Fruit fly (Drosophila melanogaster) whole organism, prepupa: ENCODE data around the gene CG13248.

Source experiments
- Blimp-1 ChIP-seq: fragments of 200-800 bp; sonication (Bioruptor generic); optimal IDR thresholded peaks from 3 replicates; lab custom pipeline; 2017; ENCODE audit warnings: missing biosample characterization, missing genetic modification characterization, mild to moderate bottlenecking, moderate library complexity, missing genetic modification reagents
- CG16779 ChIP-seq: fragments of 200-800 bp; sonication (Bioruptor generic); optimal IDR thresholded peaks from 3 replicates; lab custom pipeline; 2017; ENCODE audit warnings: missing biosample characterization, mild to moderate bottlenecking, missing genetic modification characterization
- CG32006 ChIP-seq: fragments of 200-800 bp; sonication (Bioruptor generic); optimal IDR thresholded peaks from 3 replicates; lab custom pipeline; 2017; ENCODE audit warnings: missing biosample characterization, mild to moderate bottlenecking, missing genetic modification characterization
- Hr39 ChIP-seq: fragments of 200-800 bp; sonication (Bioruptor generic); optimal IDR thresholded peaks from 2 replicates; lab custom pipeline; 2016; ENCODE audit warnings: missing biosample characterization, missing genetic modification characterization
- Sox15 ChIP-seq: fragments of 200-800 bp; sonication (Bioruptor generic); optimal IDR thresholded peaks from 3 replicates; lab custom pipeline; 2016; ENCODE audit warnings: missing biosample characterization, missing genetic modification characterization
- ss ChIP-seq, 2 experiments: fragments of 200-800 bp; sonication (Bioruptor generic); optimal IDR thresholded peaks; 2 replicates in 1 of 2; 3 replicates in 1 of 2; lab custom pipeline; 2017 to 2018; ENCODE audit warnings: mild to moderate bottlenecking in 2 of 2, missing biosample characterization in 2 of 2, missing genetic modification characterization in 2 of 2, moderate library complexity in 1 of 2

DNA sequence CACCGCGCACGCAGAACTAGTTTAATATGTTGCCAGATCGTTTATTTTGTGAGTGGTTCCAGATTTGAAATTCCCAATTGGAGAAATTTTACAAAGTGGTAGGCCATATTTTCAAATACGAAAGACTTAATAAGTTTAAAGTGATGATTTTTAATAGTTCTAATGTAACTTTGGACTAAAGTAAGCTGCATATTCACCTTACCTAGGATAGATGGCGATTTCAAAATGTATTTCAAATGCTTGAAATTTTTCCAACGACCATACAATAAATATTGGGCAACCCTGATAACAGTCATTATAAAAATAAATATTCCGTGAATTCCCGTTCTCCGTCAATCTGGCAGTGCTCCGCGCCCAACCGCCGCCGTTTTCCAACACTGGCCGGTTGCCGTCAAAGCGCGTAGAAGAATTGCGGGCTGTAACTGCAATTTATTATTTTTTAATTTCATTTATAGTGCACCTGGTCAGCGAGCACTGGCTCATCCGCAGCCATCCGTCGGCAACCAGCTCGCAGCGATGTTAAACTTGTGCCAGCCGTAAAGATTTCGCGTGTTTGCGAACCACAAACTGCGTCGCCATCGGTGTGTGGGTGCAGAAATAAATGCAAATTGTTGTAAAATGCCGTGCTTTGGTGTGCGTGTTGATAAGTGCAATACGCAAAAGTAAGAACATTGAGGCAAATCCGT lies 34.3 kb downstream of the CG13248 start, which contains the start of the genes Ide and RhoBTB:
- TF ChIP-seq CG32006 (peak; percentile 84), Sox15 (GFP tag; lab: Kevin White, UChicago) (peak; percentile 90), CG16779 (tag; lab: Kevin White, UChicago) (no peak), ss (GFP tag; optimal IDR thresholded peaks at IDR 0.05; lab: Kevin White, UChicago) (peak in 1 of 2 experiments; percentile 45), Hr39 (GFP tag; lab: Kevin White, UChicago) (peak; percentile 93), Blimp-1 (GFP tag; lab: Kevin White, UChicago) (peak; percentile 41)
